Worm (Caenorhabditis elegans) whole organism, L4 larva: ENCODE measurements around the gene aqp-8.

Experiments used
- F26F4.8 ChIP-seq: fragments of 200-800 bp; sonication (Bioruptor generic); conservative IDR thresholded peaks from 2 replicates; pipeline ENCODE4 v1.3.6; 2022; ENCODE audit warnings: missing genetic modification characterization, missing compliant biosample characterization
- Y5F2A.4 ChIP-seq: fragments of 200-800 bp; sonication (Bioruptor generic); optimal IDR thresholded peaks from 2 replicates; lab custom pipeline; 2018; ENCODE audit warnings: mild to moderate bottlenecking, missing genetic modification characterization, missing compliant biosample characterization
- ama-1 ChIP-seq: fragments of 150-350 bp; optimal IDR thresholded peaks from 2 replicates; lab custom pipeline; 2014; ENCODE audit warnings: inconsistent platforms, mixed read lengths
- daf-19 ChIP-seq: fragments of 200-800 bp; sonication (Bioruptor generic); conservative IDR thresholded peaks from 2 replicates; pipeline ENCODE4 v1.3.6; 2022; ENCODE audit warnings: missing genetic modification characterization, missing compliant biosample characterization
- fos-1 ChIP-seq: fragments of 150-350 bp; optimal IDR thresholded peaks from 2 replicates; lab custom pipeline; 2014; ENCODE audit warnings: missing biosample characterization, missing genetic modification characterization
- hmg-1.1 ChIP-seq: fragments of 200-800 bp; sonication (Bioruptor generic); IDR thresholded peaks from 2 replicates; pipeline ENCODE4 v1.3.6; 2022; ENCODE audit warnings: missing genetic modification reagents, missing genetic modification characterization, missing compliant biosample characterization
- lin-15B ChIP-seq: fragments of 150-350 bp; sonication (generic microtip); optimal IDR thresholded peaks from 3 replicates; lab custom pipeline; 2014; ENCODE audit warnings: missing biosample characterization, missing genetic modification characterization
- nhr-11 ChIP-seq: fragments of 150-350 bp; optimal IDR thresholded peaks from 2 replicates; lab custom pipeline; 2014; ENCODE audit warnings: missing biosample characterization, missing genetic modification characterization
- unc-39 ChIP-seq: sonication (generic microtip); optimal IDR thresholded peaks from 2 replicates; lab custom pipeline; 2017; ENCODE audit warnings: missing biosample characterization, missing genetic modification characterization
- unc-62 ChIP-seq, 3 experiments: fragments of 150-350 bp in 1 of 3; sonication (generic microtip); optimal IDR thresholded peaks in 2 of 3; peaks in 1 of 3; 1 replicate in 1 of 3; 2 replicates in 2 of 3; lab custom pipeline; 2014 to 2017; ENCODE audit warnings: missing biosample characterization in 3 of 3, missing genetic modification characterization in 3 of 3, missing genetic modification reagents in 3 of 3, missing genotype in 1 of 3

DNA sequence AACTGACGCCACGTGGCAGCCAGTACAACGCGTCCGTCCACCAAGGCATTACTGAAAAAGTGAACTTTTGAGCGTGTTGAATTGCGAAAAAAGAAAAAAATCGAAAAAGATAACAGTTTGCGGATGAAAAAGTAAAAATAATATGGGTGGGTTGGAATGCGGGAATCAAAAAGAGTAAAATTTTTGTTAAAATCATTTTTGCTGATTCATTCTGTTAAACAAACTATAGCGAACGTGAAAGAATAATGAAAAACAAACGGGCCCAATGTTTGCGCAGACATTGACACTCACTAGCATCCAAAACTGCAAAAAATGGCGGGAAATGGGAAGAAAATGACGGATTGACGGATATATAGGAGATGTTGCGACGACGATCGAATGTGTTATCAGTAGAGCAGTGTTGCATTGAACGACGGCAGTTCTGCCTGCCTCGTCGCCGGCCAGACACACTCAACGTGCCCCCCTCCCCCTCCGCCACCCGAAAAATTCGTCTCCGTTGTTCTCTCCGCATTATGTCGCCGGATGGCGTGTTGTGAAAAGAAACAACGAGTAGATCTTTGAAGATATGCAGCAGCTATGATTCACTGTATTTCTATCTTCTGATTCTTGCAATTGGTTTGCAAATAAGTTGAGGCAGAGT, 5.2 kb downstream of the aqp-8 start, which contains the start of gene hyl-2:
- TF ChIP-seq Y5F2A.4 (GFP tag; lab: Kevin White, UChicago) (no peak), fos-1 (tag; lab: Kevin White, UChicago) (no peak), lin-15B (tag; lab: Kevin White, UChicago) (no peak), F26F4.8 (GFP tag; lab: Robert Waterston, UW) (no peak), unc-62 (GFP tag; optimal IDR thresholded peaks at IDR 0.05 in 1 of 2; lab: Kevin White, UChicago) (peak in 1 of 2 experiments; percentile 82), unc-62 (tag; optimal IDR thresholded peaks at IDR 0.05; lab: Kevin White, UChicago) (no peak), daf-19 (GFP tag; lab: Robert Waterston, UW) (no peak), hmg-1.1 (GFP tag; lab: Robert Waterston, UW) (peak; percentile 30; the same call in 1 of the 2 replicates), ama-1 (no peak), nhr-11 (tag; lab: Kevin White, UChicago) (peak; percentile 10), unc-39 (tag; lab: Kevin White, UChicago) (no peak)
